Worm (Caenorhabditis elegans) whole organism, midembryonic: Measurements from ENCODE around the gene sdpn-1.

Source experiments
- T22C8.4 ChIP-seq: fragments of 200-800 bp; sonication (Bioruptor generic); IDR thresholded peaks from 2 replicates; pipeline ENCODE4 v1.3.6; 2022; ENCODE audit warnings: missing genetic modification characterization, missing compliant biosample characterization
- cog-1 ChIP-seq: sonication (generic microtip); optimal IDR thresholded peaks from 2 replicates; lab custom pipeline; 2016; ENCODE audit warnings: missing genetic modification characterization, missing compliant biosample characterization
- flt-1 ChIP-seq: fragments of 200-800 bp; sonication (Bioruptor generic); IDR thresholded peaks from 2 replicates; pipeline ENCODE4 v1.3.6; 2022; ENCODE audit warnings: missing genetic modification characterization, missing compliant biosample characterization
- klf-2 ChIP-seq: fragments of 200-800 bp; sonication (Bioruptor generic); conservative IDR thresholded peaks from 2 replicates; pipeline ENCODE4 v1.3.6; 2022; ENCODE audit warnings: missing genetic modification reagents, missing genetic modification characterization, missing compliant biosample characterization
- med-1 ChIP-seq: sonication (generic microtip); optimal IDR thresholded peaks from 2 replicates; lab custom pipeline; 2017; ENCODE audit warnings: missing genetic modification characterization, mild to moderate bottlenecking, missing compliant biosample characterization, antibody characterized with exemption, missing genetic modification reagents; ENCODE audit not compliant: insufficient read depth
- ref-1 ChIP-seq: fragments of 200-800 bp; sonication (Bioruptor generic); conservative IDR thresholded peaks from 2 replicates; pipeline ENCODE4 v1.3.6; 2022; ENCODE audit warnings: missing genetic modification reagents, missing genetic modification characterization, missing compliant biosample characterization
- tab-1 ChIP-seq: fragments of 200-800 bp; sonication (Bioruptor generic); IDR thresholded peaks from 2 replicates; pipeline ENCODE4 v1.3.6; 2022; ENCODE audit warnings: missing genetic modification characterization, missing compliant biosample characterization
- ztf-23 ChIP-seq: fragments of 200-800 bp; sonication (Bioruptor generic); IDR thresholded peaks from 2 replicates; pipeline ENCODE4 v1.3.6; 2022; ENCODE audit warnings: missing genetic modification reagents, missing genetic modification characterization, missing compliant biosample characterization
- ztf-29 ChIP-seq: fragments of 200-800 bp; sonication (Bioruptor generic); IDR thresholded peaks from 2 replicates; pipeline ENCODE4 v1.3.6; 2022; ENCODE audit warnings: missing genetic modification reagents, missing genetic modification characterization, missing compliant biosample characterization

Gene sdpn-1

DNA sequence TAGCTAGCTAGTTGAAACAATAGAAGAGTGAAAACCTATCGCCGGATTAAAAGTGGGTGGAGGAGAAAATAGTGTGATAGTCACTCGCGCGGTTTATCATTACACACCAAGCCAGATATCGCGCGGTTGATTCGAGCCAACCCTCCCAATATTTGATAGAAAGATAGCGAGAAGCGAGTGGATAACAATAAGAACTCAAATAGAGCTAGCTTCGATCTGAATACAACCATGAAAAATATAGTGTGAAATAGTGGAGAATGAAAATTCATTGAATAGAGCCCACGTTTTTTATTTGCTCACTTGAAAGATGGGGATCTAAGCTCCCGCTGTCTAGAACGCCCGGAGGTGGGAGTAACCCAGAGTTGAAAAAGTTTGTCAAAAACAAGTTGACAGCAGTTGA, 53.0 kb downstream of the sdpn-1 start, which contains the start of gene tnt-3:
tnt-3 (minus strand) TSS at position 101 of the 400 bp plus-strand sequence.
- no peak for TF ChIP-seq klf-2
- no peak for TF ChIP-seq ref-1 (GFP tag; lab: Robert Waterston, UW)
- TF ChIP-seq T22C8.4 (GFP tag; lab: Robert Waterston, UW): no peak
- no peak for TF ChIP-seq ztf-23 (GFP tag; lab: Robert Waterston, UW)
- TF ChIP-seq med-1 (GFP tag; lab: Kevin White, UChicago): no peak
- TF ChIP-seq flt-1: no peak
- no peak for TF ChIP-seq tab-1
- TF ChIP-seq cog-1 (tag; lab: Kevin White, UChicago): no peak
- TF ChIP-seq ztf-29 (GFP tag; lab: Robert Waterston, UW): no peak

DNA sequence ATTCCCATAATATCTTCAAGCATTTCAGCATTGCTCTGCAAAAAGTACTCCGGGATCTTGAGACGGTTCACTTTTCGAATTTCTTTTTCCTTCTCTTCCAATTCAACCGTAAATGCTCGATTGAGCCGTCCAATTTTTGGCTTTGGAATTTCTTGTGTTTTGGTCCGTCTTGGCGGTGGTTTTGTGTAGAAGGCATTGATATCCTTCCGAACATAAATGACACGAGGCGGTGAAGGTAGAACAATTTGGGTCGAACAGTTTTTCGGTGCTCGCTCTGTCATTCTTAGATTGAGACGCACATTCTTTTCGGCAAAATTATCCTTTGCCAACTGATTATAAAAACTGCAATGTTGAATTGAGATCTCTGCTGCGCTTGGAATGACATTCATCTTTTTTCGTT, 55.4 kb downstream of the sdpn-1 start:
- TF ChIP-seq ztf-23 (GFP tag; lab: Robert Waterston, UW) (no peak), med-1 (GFP tag; lab: Kevin White, UChicago) (no peak), ztf-29 (GFP tag; lab: Robert Waterston, UW) (no peak), tab-1 (no peak)
